Worm (Caenorhabditis elegans): ENCODE measurements around the gene Y69A2AR.16.

ce11 chrIV:2551838-2552237 is 54.2 kb downstream of the Y69A2AR.16 start:
- no peak for TF ChIP-seq hlh-17 (GFP tag; optimal IDR thresholded peaks at IDR 0.05; ENCODE audit: borderline replicate concordance)
- TF ChIP-seq jun-1 (tag; optimal IDR thresholded peaks at IDR 0.05), result no peak
- no peak for TF ChIP-seq nhr-237 (tag; optimal IDR thresholded peaks at IDR 0.05)

Measured in whole organism, L1 larva.